Fruit fly (Drosophila melanogaster): Measurements from ENCODE around the gene fz2.

fz2 gene

dm6 chr3L:19260278-19260803, 25.2 kb upstream of the fz2 start, which contains the start of gene nes (continued):
- TF ChIP-seq CG31388 (GFP tag; optimal IDR thresholded peaks at IDR 0.05) = no peak
- no peak for TF ChIP-seq Vsx1 (GFP tag; optimal IDR thresholded peaks at IDR 0.05)
- peak; percentile 25; the same call in 1 of the 2 replicates for TF ChIP-seq E2f2 (GFP tag; IDR thresholded peaks at IDR 0.05)
- TF ChIP-seq CrebB (tag; optimal IDR thresholded peaks at IDR 0.05) = peak; percentile 14
- TF ChIP-seq CG2875 (GFP tag; optimal IDR thresholded peaks at IDR 0.05) = no peak
- peak; percentile 54 for TF ChIP-seq MBD-R2 (GFP tag; IDR thresholded peaks at IDR 0.05)
- 0 out of 3 replicates have a peak, but pooled peaks have one; percentile 29 for TF ChIP-seq knrl (GFP tag; IDR thresholded peaks at IDR 0.05; ENCODE audit: partially characterized antibody)
- TF ChIP-seq CG32532 (GFP tag; IDR thresholded peaks at IDR 0.05) = peak; percentile 49; the same call in 1 of the 2 replicates
- no peak for TF ChIP-seq gcm2 (GFP tag; optimal IDR thresholded peaks at IDR 0.05)
- TF ChIP-seq gem (tag; optimal IDR thresholded peaks at IDR 0.05) = peak; percentile 7
- no peak for TF ChIP-seq dan (GFP tag; IDR thresholded peaks at IDR 0.05)
- TF ChIP-seq D19B (GFP tag; optimal IDR thresholded peaks at IDR 0.05) = no peak
- no peak for TF ChIP-seq D (optimal IDR thresholded peaks at IDR 0.05)
- no peak for TF ChIP-seq D (GFP tag; optimal IDR thresholded peaks at IDR 0.05)
- no peak for TF ChIP-seq Kr (GFP tag; optimal IDR thresholded peaks at IDR 0.05)
- TF ChIP-seq dmrt99B (tag; optimal IDR thresholded peaks at IDR 0.05) = no peak
- peak; percentile 33 for TF ChIP-seq sug (tag; optimal IDR thresholded peaks at IDR 0.05)
- no peak for TF ChIP-seq maf-S (GFP tag; optimal IDR thresholded peaks at IDR 0.05)
- TF ChIP-seq CG1603 (tag; optimal IDR thresholded peaks at IDR 0.05) = peak; percentile 49
- no peak for TF ChIP-seq CG11093 (GFP tag; IDR thresholded peaks at IDR 0.05)
- TF ChIP-seq CG13775 (GFP tag; optimal IDR thresholded peaks at IDR 0.05) = no peak
- no peak for TF ChIP-seq CG32767 (GFP tag; IDR thresholded peaks at IDR 0.05)
- peak; percentile 41 for TF ChIP-seq Scr (GFP tag; IDR thresholded peaks at IDR 0.05; ENCODE audit: partially characterized antibody)
- no peak for TF ChIP-seq CG10431 (GFP tag; optimal IDR thresholded peaks at IDR 0.05)
- TF ChIP-seq CG3995 (GFP tag; optimal IDR thresholded peaks at IDR 0.05) = no peak
- 0 out of 2 replicates have a peak, but pooled peaks have one; percentile 12 for TF ChIP-seq Taf1 (GFP tag; IDR thresholded peaks at IDR 0.05)
- no peak for TF ChIP-seq sisA (GFP tag; IDR thresholded peaks at IDR 0.05)
- TF ChIP-seq insv (GFP tag; optimal IDR thresholded peaks at IDR 0.05) = no peak
- TF ChIP-seq tna (GFP tag; IDR thresholded peaks at IDR 0.05; ENCODE audit: partially characterized antibody) = no peak
- no peak for TF ChIP-seq sr (GFP tag; IDR thresholded peaks at IDR 0.05)
- TF ChIP-seq pzg (GFP tag; optimal IDR thresholded peaks at IDR 0.05) = peak; percentile 54
- TF ChIP-seq bigmax (GFP tag; optimal IDR thresholded peaks at IDR 0.05) = no peak
- TF ChIP-seq CG16815 (GFP tag; optimal IDR thresholded peaks at IDR 0.05) = no peak
- TF ChIP-seq CG34376 (GFP tag; optimal IDR thresholded peaks at IDR 0.05) = peak; percentile 58
- no peak for TF ChIP-seq Awh (GFP tag; IDR thresholded peaks at IDR 0.05)
- TF ChIP-seq p53 (GFP tag; optimal IDR thresholded peaks at IDR 0.05) = no peak
- peak; percentile 48; the same call in 1 of the 2 replicates for TF ChIP-seq sna (GFP tag; IDR thresholded peaks at IDR 0.05; ENCODE audit: partially characterized antibody)
- TF ChIP-seq CG30431 (GFP tag; optimal IDR thresholded peaks at IDR 0.05) = no peak
- TF ChIP-seq corto (GFP tag; optimal IDR thresholded peaks at IDR 0.05) = no peak
- TF ChIP-seq zen (tag; optimal IDR thresholded peaks at IDR 0.05) = no peak
- no peak for TF ChIP-seq CG1024 (GFP tag; IDR thresholded peaks at IDR 0.05)
- TF ChIP-seq CG16813 (GFP tag; IDR thresholded peaks at IDR 0.05; ENCODE audit: partially characterized antibody) = peak; percentile 19; the same call in 1 of the 3 replicates
- TF ChIP-seq Sox100B (GFP tag; optimal IDR thresholded peaks at IDR 0.05) = no peak
- TF ChIP-seq crol (GFP tag; IDR thresholded peaks at IDR 0.05) = peak; percentile 88
- no peak for TF ChIP-seq CG14441 (GFP tag; IDR thresholded peaks at IDR 0.05)
- TF ChIP-seq Nf-YB (GFP tag; optimal IDR thresholded peaks at IDR 0.05) = no peak
- TF ChIP-seq CG10979 (tag; optimal IDR thresholded peaks at IDR 0.05) = no peak
- TF ChIP-seq fd3F (GFP tag; optimal IDR thresholded peaks at IDR 0.05) = no peak
- TF ChIP-seq CG7928 (GFP tag; optimal IDR thresholded peaks at IDR 0.05) = no peak
- TF ChIP-seq toy (GFP tag; IDR thresholded peaks at IDR 0.05) = no peak
